Worm (Caenorhabditis elegans) whole organism, L3 larva: ENCODE measurements around the gene flh-3.

ENCODE experiments used
- ceh-82 ChIP-seq: fragments of 150-350 bp; optimal IDR thresholded peaks from 2 replicates; lab custom pipeline; 2014; ENCODE audit warnings: missing biosample characterization, missing genetic modification characterization
- elt-2 ChIP-seq: sonication (generic microtip); optimal IDR thresholded peaks from 2 replicates; lab custom pipeline; 2016; ENCODE audit warnings: missing genetic modification reagents, mild to moderate bottlenecking, missing genetic modification characterization, missing compliant biosample characterization
- jun-1 ChIP-seq: fragments of 150-350 bp; optimal IDR thresholded peaks from 2 replicates; lab custom pipeline; 2014; ENCODE audit warnings: missing biosample characterization, missing genetic modification reagents, missing genetic modification characterization
- lin-15B ChIP-seq: fragments of 150-350 bp; optimal IDR thresholded peaks from 2 replicates; lab custom pipeline; 2014; ENCODE audit warnings: missing biosample characterization, missing genetic modification characterization
- nfya-1 ChIP-seq: sonication (generic microtip); optimal IDR thresholded peaks from 2 replicates; lab custom pipeline; 2017; ENCODE audit warnings: missing genetic modification characterization, mild to moderate bottlenecking, missing compliant biosample characterization, antibody characterized with exemption, moderate library complexity; ENCODE audit not compliant: insufficient read depth
- nhr-11 ChIP-seq: fragments of 150-350 bp; optimal IDR thresholded peaks from 2 replicates; lab custom pipeline; 2014; ENCODE audit warnings: missing biosample characterization, missing genetic modification characterization
- nhr-12 ChIP-seq: fragments of 150-350 bp; optimal IDR thresholded peaks from 2 replicates; lab custom pipeline; 2014; ENCODE audit warnings: missing biosample characterization, missing genetic modification characterization
- nhr-23 ChIP-seq: fragments of 150-350 bp; optimal IDR thresholded peaks from 2 replicates; lab custom pipeline; 2014; ENCODE audit warnings: missing biosample characterization, missing genetic modification reagents, missing genetic modification characterization
- nhr-25 ChIP-seq: sonication (generic microtip); optimal IDR thresholded peaks from 2 replicates; lab custom pipeline; 2017; ENCODE audit warnings: missing biosample characterization, missing genetic modification characterization
- nhr-76 ChIP-seq: fragments of 150-350 bp; sonication (generic microtip); optimal IDR thresholded peaks from 5 replicates; lab custom pipeline; 2014; ENCODE audit warnings: missing biosample characterization, missing genetic modification characterization
- pha-4 ChIP-seq: fragments of 150-350 bp; optimal IDR thresholded peaks from 2 replicates; lab custom pipeline; 2014; ENCODE audit warnings: missing biosample characterization, missing genetic modification reagents, missing genetic modification characterization
- skn-1 ChIP-seq: fragments of 150-350 bp; optimal IDR thresholded peaks from 2 replicates; lab custom pipeline; 2014; ENCODE audit warnings: missing biosample characterization, missing genetic modification characterization
- ztf-11 ChIP-seq: fragments of 150-350 bp; optimal IDR thresholded peaks from 2 replicates; lab custom pipeline; 2014; ENCODE audit warnings: missing biosample characterization, missing genetic modification characterization
- ztf-4 ChIP-seq: fragments of 150-350 bp; optimal IDR thresholded peaks from 2 replicates; lab custom pipeline; 2014; ENCODE audit warnings: missing biosample characterization, missing genetic modification characterization

ce11 chrIV:9260826-9261225 lies 9.1 kb upstream of the flh-3 start:
- TF ChIP-seq nhr-12 (tag; lab: Kevin White, UChicago) (no peak), elt-2 (no peak), ceh-82 (tag; lab: Kevin White, UChicago) (no peak), nfya-1 (no peak), pha-4 (no peak), nhr-76 (tag; lab: Kevin White, UChicago) (no peak), nhr-25 (tag; lab: Kevin White, UChicago) (no peak), ztf-11 (tag; lab: Kevin White, UChicago) (no peak), ztf-4 (tag; lab: Kevin White, UChicago) (no peak), nhr-23 (tag; lab: Kevin White, UChicago) (no peak), lin-15B (tag; lab: Kevin White, UChicago) (no peak), jun-1 (no peak), skn-1 (tag; lab: Kevin White, UChicago) (no peak), nhr-11 (tag; lab: Kevin White, UChicago) (no peak)
